Fruit fly (Drosophila melanogaster): ENCODE measurements around the gene CG11147.

DNA sequence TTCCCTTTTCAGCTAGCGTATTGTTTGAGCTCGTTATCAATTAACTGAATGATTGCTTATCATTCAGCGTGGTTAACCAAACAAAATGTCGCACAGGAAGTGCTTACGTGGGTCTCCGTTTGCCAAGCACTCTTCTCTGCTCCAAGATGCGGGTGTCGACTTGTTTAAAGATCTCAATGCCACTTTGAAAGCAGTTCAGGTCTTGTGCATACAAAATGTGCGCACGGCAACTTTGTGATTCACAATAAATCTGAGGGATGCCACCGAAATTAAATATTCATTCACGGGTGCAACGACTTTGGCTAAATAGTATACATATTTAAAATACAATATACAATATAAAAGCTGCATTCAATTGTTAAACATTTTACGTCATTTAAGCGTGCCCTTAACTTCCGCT is 31.2 kb upstream of the CG11147 start:
- TF ChIP-seq CG8159 (tag; optimal IDR thresholded peaks at IDR 0.05) (no peak), EcR (GFP tag; optimal IDR thresholded peaks at IDR 0.05) (no peak)
